Fruit fly (Drosophila melanogaster): ENCODE results near the gene pum.

DNA sequence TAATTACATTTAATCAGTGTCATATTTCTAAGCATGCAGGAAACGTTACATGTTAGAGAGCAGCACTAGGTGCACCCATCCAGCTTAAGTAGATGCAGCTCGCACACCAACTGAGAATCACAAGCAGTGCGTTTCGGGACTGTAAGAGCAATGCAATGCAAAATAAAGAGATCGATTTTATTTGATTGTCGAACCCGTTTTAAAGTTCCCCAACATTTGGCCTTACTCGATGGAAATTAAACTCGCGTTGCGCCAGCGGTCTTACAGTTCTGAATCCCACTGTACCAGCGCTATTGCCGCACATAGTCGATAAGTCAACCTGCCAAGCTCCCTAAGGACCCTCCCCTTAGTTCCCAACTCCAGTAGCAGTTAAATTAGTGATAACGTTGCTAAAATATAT lies 174.7 kb downstream of the pum start:
- no peak for TF ChIP-seq fd64A (GFP tag; optimal IDR thresholded peaks at IDR 0.05)
- TF ChIP-seq Abd-B (GFP tag; optimal IDR thresholded peaks at IDR 0.05) = no peak
- TF ChIP-seq row (GFP tag; IDR thresholded peaks at IDR 0.05) = no peak
- TF ChIP-seq CG10366 (GFP tag; IDR thresholded peaks at IDR 0.05) = no peak
- no peak for TF ChIP-seq Pdp1 (GFP tag; optimal IDR thresholded peaks at IDR 0.05)
- TF ChIP-seq CG16779 (GFP tag; IDR thresholded peaks at IDR 0.05) = no peak
